Worm (Caenorhabditis elegans): ENCODE results near the gene stdh-2.

- TF ChIP-seq lsy-2 (tag; optimal IDR thresholded peaks at IDR 0.05), result no peak
- no peak for TF ChIP-seq lin-39 (tag; optimal IDR thresholded peaks at IDR 0.05)
- no peak for TF ChIP-seq unc-62 (GFP tag; optimal IDR thresholded peaks at IDR 0.05)
- no peak for TF ChIP-seq R02D3.7 (tag; optimal IDR thresholded peaks at IDR 0.05)
- TF ChIP-seq nhr-77 (tag; optimal IDR thresholded peaks at IDR 0.05), result no peak
Measured at ce11 chrV:16249105-16249504, 25.0 kb downstream of the stdh-2 start.

Data from whole organism, L2 larva.